Fruit fly (Drosophila melanogaster) whole organism, embryonic: ENCODE data around the gene CG3625.

Source experiments
- Ada2b ChIP-seq: fragments of 200-800 bp; sonication (Bioruptor generic); IDR thresholded peaks from 2 replicates; pipeline ENCODE4 v1.3.6; 2022; ENCODE audit warnings: missing biosample characterization, missing genetic modification characterization
- Blimp-1 ChIP-seq: fragments of 200-800 bp; sonication (Bioruptor generic); optimal IDR thresholded peaks from 3 replicates; lab custom pipeline; 2018; ENCODE audit warnings: missing biosample characterization, missing genetic modification characterization, mild to moderate bottlenecking, moderate library complexity, missing genetic modification reagents
- Bteb2 ChIP-seq: fragments of 200-800 bp; sonication (Bioruptor generic); optimal IDR thresholded peaks from 2 replicates; lab custom pipeline; 2016; ENCODE audit warnings: missing biosample characterization, missing genetic modification characterization
- C15 ChIP-seq: fragments of 200-800 bp; sonication (Bioruptor generic); IDR thresholded peaks from 3 replicates; pipeline ENCODE4 v1.3.6; 2022; ENCODE audit warnings: missing biosample characterization, missing genetic modification characterization
- CG10274 ChIP-seq: fragments of 200-800 bp; sonication (Bioruptor generic); optimal IDR thresholded peaks from 3 replicates; lab custom pipeline; 2017; ENCODE audit warnings: missing biosample characterization, mild to moderate bottlenecking, missing genetic modification characterization
- CG11398 ChIP-seq: fragments of 200-800 bp; sonication (Bioruptor generic); optimal IDR thresholded peaks from 2 replicates; lab custom pipeline; 2016; ENCODE audit warnings: missing biosample characterization, missing genetic modification characterization
- CG12659 ChIP-seq: fragments of 200-800 bp; sonication (Bioruptor generic); optimal IDR thresholded peaks from 3 replicates; lab custom pipeline; 2017; ENCODE audit warnings: mild to moderate bottlenecking, missing biosample characterization, missing genetic modification reagents, missing genetic modification characterization
- CG15269 ChIP-seq: fragments of 200-800 bp; sonication (Bioruptor generic); optimal IDR thresholded peaks from 2 replicates; lab custom pipeline; 2018; ENCODE audit warnings: missing biosample characterization, mild to moderate bottlenecking, missing genetic modification characterization, moderate library complexity
- CG17361 ChIP-seq: fragments of 200-800 bp; sonication (Bioruptor generic); IDR thresholded peaks from 3 replicates; pipeline ENCODE4 v1.3.6; 2022; ENCODE audit warnings: missing biosample characterization, missing genetic modification characterization
- CG17385 ChIP-seq: fragments of 200-800 bp; sonication (Bioruptor generic); optimal IDR thresholded peaks from 3 replicates; lab custom pipeline; 2018; ENCODE audit warnings: missing biosample characterization, mild to moderate bottlenecking, missing genetic modification characterization
- CG17912 ChIP-seq: fragments of 200-800 bp; sonication (Bioruptor generic); optimal IDR thresholded peaks from 2 replicates; lab custom pipeline; 2018; ENCODE audit warnings: missing biosample characterization, mild to moderate bottlenecking, missing genetic modification characterization
- CG1792 ChIP-seq: fragments of 200-800 bp; sonication (Bioruptor generic); optimal IDR thresholded peaks from 2 replicates; lab custom pipeline; 2016; ENCODE audit warnings: missing biosample characterization, missing genetic modification characterization
- CG2116 ChIP-seq: fragments of 200-800 bp; sonication (Bioruptor generic); optimal IDR thresholded peaks from 3 replicates; lab custom pipeline; 2018; ENCODE audit warnings: missing biosample characterization, mild to moderate bottlenecking, missing genetic modification characterization
- CG4282 ChIP-seq: fragments of 200-800 bp; sonication (Bioruptor generic); optimal IDR thresholded peaks from 2 replicates; lab custom pipeline; 2016; ENCODE audit warnings: missing biosample characterization, missing genetic modification characterization
- CG4328 ChIP-seq: fragments of 200-800 bp; sonication (Bioruptor generic); optimal IDR thresholded peaks from 3 replicates; lab custom pipeline; 2017; ENCODE audit warnings: missing biosample characterization, missing genetic modification reagents, missing genetic modification characterization
- CG4404 ChIP-seq: fragments of 200-800 bp; sonication (Bioruptor generic); IDR thresholded peaks from 2 replicates; pipeline ENCODE4 v1.3.6; 2022; ENCODE audit warnings: missing biosample characterization, missing genetic modification characterization
- CG6272 ChIP-seq: fragments of 200-800 bp; sonication (Bioruptor generic); IDR thresholded peaks from 2 replicates; pipeline ENCODE4 v1.3.6; 2022; ENCODE audit warnings: missing biosample characterization, missing genetic modification characterization
- CG6654 ChIP-seq: fragments of 200-800 bp; sonication (Bioruptor generic); optimal IDR thresholded peaks from 2 replicates; lab custom pipeline; 2017; ENCODE audit warnings: missing biosample characterization, mild to moderate bottlenecking, missing genetic modification characterization
- CG8478 ChIP-seq: fragments of >200 bp; optimal IDR thresholded peaks from 2 replicates; lab custom pipeline; 2018
- CG9876 ChIP-seq: fragments of 200-800 bp; sonication (Bioruptor generic); optimal IDR thresholded peaks from 2 replicates; lab custom pipeline; 2016; ENCODE audit warnings: missing biosample characterization, missing genetic modification characterization
- CTCF ChIP-seq: fragments of 200-800 bp; sonication (Bioruptor generic); optimal IDR thresholded peaks from 2 replicates; lab custom pipeline; 2017; ENCODE audit warnings: missing biosample characterization, mild to moderate bottlenecking, missing genetic modification characterization, moderate library complexity
- D19B ChIP-seq: fragments of 200-800 bp; sonication (Bioruptor generic); optimal IDR thresholded peaks from 2 replicates; lab custom pipeline; 2017; ENCODE audit warnings: missing biosample characterization, mild to moderate bottlenecking, missing genetic modification characterization
- Dip3 ChIP-seq: fragments of 200-800 bp; sonication (Bioruptor generic); optimal IDR thresholded peaks from 3 replicates; lab custom pipeline; 2016; ENCODE audit warnings: missing biosample characterization, missing genetic modification characterization
- E2f2 ChIP-seq: fragments of 200-800 bp; sonication (Bioruptor generic); IDR thresholded peaks from 2 replicates; pipeline ENCODE4 v1.3.6; 2022; ENCODE audit warnings: missing biosample characterization, missing genetic modification characterization
- Hand ChIP-seq: fragments of 200-800 bp; sonication (Bioruptor generic); optimal IDR thresholded peaks from 2 replicates; lab custom pipeline; 2017; ENCODE audit warnings: mild to moderate bottlenecking, missing biosample characterization, missing genetic modification reagents, missing genetic modification characterization
- HmgZ ChIP-seq: fragments of 200-800 bp; sonication (Bioruptor generic); optimal IDR thresholded peaks from 2 replicates; lab custom pipeline; 2018; ENCODE audit warnings: missing biosample characterization, mild to moderate bottlenecking, missing genetic modification characterization
- Hmr ChIP-seq: fragments of 200-800 bp; sonication (Bioruptor generic); optimal IDR thresholded peaks from 3 replicates; lab custom pipeline; 2017; ENCODE audit warnings: mild to moderate bottlenecking, missing biosample characterization, missing genetic modification reagents, missing genetic modification characterization
- Kr ChIP-seq: fragments of 200-800 bp; sonication (Bioruptor generic); optimal IDR thresholded peaks from 2 replicates; lab custom pipeline; 2017; ENCODE audit warnings: missing biosample characterization, mild to moderate bottlenecking, missing genetic modification characterization
- MBD-R2 ChIP-seq: fragments of 200-800 bp; sonication (Bioruptor generic); IDR thresholded peaks from 2 replicates; pipeline ENCODE4 v1.3.6; 2022; ENCODE audit warnings: missing biosample characterization, missing genetic modification characterization
- Meics ChIP-seq: fragments of 200-800 bp; sonication (Bioruptor generic); optimal IDR thresholded peaks from 2 replicates; lab custom pipeline; 2017; ENCODE audit warnings: missing biosample characterization, mild to moderate bottlenecking, missing genetic modification characterization
- Oli ChIP-seq: fragments of 200-800 bp; sonication (Bioruptor generic); optimal IDR thresholded peaks from 2 replicates; lab custom pipeline; 2018; ENCODE audit warnings: missing biosample characterization, mild to moderate bottlenecking, missing genetic modification characterization, moderate library complexity
- Opbp ChIP-seq: fragments of 200-800 bp; sonication (Bioruptor generic); IDR thresholded peaks from 3 replicates; pipeline ENCODE4 v1.3.6; 2022; ENCODE audit warnings: missing biosample characterization, missing genetic modification characterization; ENCODE audit not compliant: partially characterized antibody
- Optix ChIP-seq: fragments of 200-800 bp; sonication (Bioruptor generic); IDR thresholded peaks from 3 replicates; pipeline ENCODE4 v1.3.6; 2022; ENCODE audit warnings: missing biosample characterization, missing genetic modification characterization
- Pdp1 ChIP-seq, 2 experiments: fragments of 200-800 bp; sonication (Bioruptor generic); optimal IDR thresholded peaks; 3 replicates each; lab custom pipeline; 2016; ENCODE audit warnings: missing biosample characterization in 2 of 2, missing genetic modification characterization in 2 of 2, mild to moderate bottlenecking in 1 of 2, moderate library complexity in 1 of 2
- ap ChIP-seq: fragments of 200-800 bp; sonication (Bioruptor generic); IDR thresholded peaks from 2 replicates; pipeline ENCODE4 v1.3.6; 2022; ENCODE audit warnings: missing biosample characterization, missing genetic modification characterization
- dm ChIP-seq: fragments of 200-800 bp; sonication (Bioruptor generic); optimal IDR thresholded peaks from 3 replicates; lab custom pipeline; 2016; ENCODE audit warnings: missing biosample characterization, missing genetic modification characterization
- exex ChIP-seq: fragments of 200-800 bp; sonication (Bioruptor generic); optimal IDR thresholded peaks from 4 replicates; lab custom pipeline; 2018; ENCODE audit warnings: missing biosample characterization, mild to moderate bottlenecking, missing genetic modification characterization, moderate library complexity
- grn ChIP-seq: fragments of 200-800 bp; sonication (Bioruptor generic); optimal IDR thresholded peaks from 3 replicates; lab custom pipeline; 2017; ENCODE audit warnings: missing biosample characterization, missing genetic modification characterization
- hkb ChIP-seq, 2 experiments: fragments of 200-800 bp in 1 of 2; fragments of >200 bp in 1 of 2; sonication (Bioruptor generic) in 1 of 2; IDR thresholded peaks in 1 of 2; optimal IDR thresholded peaks in 1 of 2; 2 replicates each; pipeline versions ENCODE4 v1.3.6 to Lab custom; 2017 to 2022; ENCODE audit warnings: missing biosample characterization in 1 of 2, missing genetic modification characterization in 1 of 2
- ind ChIP-seq: fragments of 200-800 bp; sonication (Bioruptor generic); optimal IDR thresholded peaks from 3 replicates; lab custom pipeline; 2016; ENCODE audit warnings: missing biosample characterization, missing genetic modification characterization
- jumu ChIP-seq: fragments of 200-800 bp; sonication (Bioruptor generic); optimal IDR thresholded peaks from 3 replicates; lab custom pipeline; 2016; ENCODE audit warnings: missing biosample characterization, missing genetic modification characterization
- kay ChIP-seq: fragments of 200-800 bp; sonication (Bioruptor generic); optimal IDR thresholded peaks from 2 replicates; lab custom pipeline; 2016; ENCODE audit warnings: missing biosample characterization, missing genetic modification characterization
- otp ChIP-seq: fragments of 200-800 bp; sonication (Bioruptor generic); IDR thresholded peaks from 3 replicates; pipeline ENCODE4, ENCODE4 v1.3.6; 2022; ENCODE audit warnings: missing biosample characterization, missing genetic modification characterization
- psq ChIP-seq: fragments of 200-800 bp; sonication (Bioruptor generic); optimal IDR thresholded peaks from 2 replicates; lab custom pipeline; 2017; ENCODE audit warnings: missing biosample characterization, missing genetic modification characterization
- rib ChIP-seq: fragments of 200-800 bp; sonication (Bioruptor generic); IDR thresholded peaks from 2 replicates; pipeline ENCODE4 v1.3.6; 2022; ENCODE audit warnings: missing biosample characterization, missing genetic modification characterization
- scrt ChIP-seq: fragments of 200-800 bp; sonication (Bioruptor generic); optimal IDR thresholded peaks from 2 replicates; lab custom pipeline; 2018; ENCODE audit warnings: missing biosample characterization, mild to moderate bottlenecking, missing genetic modification characterization, moderate library complexity
- sens ChIP-seq: fragments of 200-800 bp; sonication (Bioruptor generic); peaks from one replicate; lab custom pipeline; 2016; ENCODE audit warnings: missing biosample characterization, missing genetic modification characterization
- slou ChIP-seq: fragments of 200-800 bp; sonication (Bioruptor generic); optimal IDR thresholded peaks from 3 replicates; lab custom pipeline; 2016; ENCODE audit warnings: missing biosample characterization, missing genetic modification characterization
- stwl ChIP-seq: fragments of 200-800 bp; sonication (Bioruptor generic); optimal IDR thresholded peaks from 3 replicates; lab custom pipeline; 2018; ENCODE audit warnings: missing biosample characterization, mild to moderate bottlenecking, missing genetic modification characterization, moderate library complexity
- tll ChIP-seq, 2 experiments: fragments of 200-800 bp in 1 of 2; fragments of >200 bp in 1 of 2; sonication (Bioruptor generic) in 1 of 2; optimal IDR thresholded peaks; 2 replicates each; lab custom pipeline; 2017 to 2019; ENCODE audit warnings: missing biosample characterization in 2 of 2, missing genetic modification characterization in 2 of 2, mild to moderate bottlenecking in 1 of 2, moderate library complexity in 1 of 2
- wdn ChIP-seq: fragments of 200-800 bp; sonication (Bioruptor generic); IDR thresholded peaks from 2 replicates; pipeline ENCODE4 v1.3.6; 2022; ENCODE audit warnings: missing biosample characterization, missing genetic modification characterization

Gene CG3625

DNA sequence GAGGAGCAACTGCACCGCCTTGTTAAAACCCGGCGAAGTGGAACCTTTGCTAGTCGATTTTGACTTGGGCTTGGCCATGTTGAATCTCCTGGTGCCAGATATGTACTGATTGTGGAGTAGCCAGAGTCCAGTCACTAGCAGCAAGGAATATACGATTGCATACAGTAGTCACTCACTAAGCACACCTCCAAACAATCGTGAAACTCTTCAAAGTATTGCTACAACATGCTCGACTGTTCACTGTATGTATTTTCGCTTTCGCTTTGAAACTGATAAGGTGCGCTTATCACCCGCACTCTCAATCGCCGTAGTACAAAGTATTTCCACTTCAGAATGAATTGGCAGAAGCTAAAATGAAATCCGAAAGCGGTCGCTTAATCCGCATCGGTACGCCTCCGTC is 5.2 kb downstream of the CG3625 start (continued):
- TF ChIP-seq Ada2b (peak; percentile 67), CG2116 (no peak), slou (GFP tag; lab: Kevin White, UChicago) (no peak), exex (peak; percentile 50), Meics (GFP tag; lab: Kevin White, UChicago) (peak; percentile 81), CG6654 (no peak), D19B (GFP tag; lab: Kevin White, UChicago) (peak; percentile 49), kay (GFP tag; lab: Kevin White, UChicago) (peak; percentile 25), psq (GFP tag; lab: Kevin White, UChicago) (no peak), Blimp-1 (peak; percentile 63), CG10274 (GFP tag; lab: Kevin White, UChicago) (no peak), CG4328 (GFP tag; lab: Kevin White, UChicago) (peak; percentile 58), Bteb2 (GFP tag; lab: Kevin White, UChicago) (peak; percentile 53), Dip3 (GFP tag; lab: Kevin White, UChicago) (peak; percentile 77), Oli (tag; lab: Kevin White, UChicago) (peak; percentile 36), rib (GFP tag; lab: Robert Waterston, UW) (peak; percentile 69; the same call in 1 of the 2 replicates), Optix (GFP tag; lab: Robert Waterston, UW) (peak; percentile 75), dm (GFP tag; lab: Kevin White, UChicago) (peak; percentile 53), otp (GFP tag; lab: Robert Waterston, UW) (peak; percentile 64), CG17912 (peak; percentile 40), Opbp (GFP tag; lab: Robert Waterston, UW) (no peak), CG6272 (peak; percentile 35; the same call in 1 of the 2 replicates), grn (GFP tag; lab: Kevin White, UChicago) (peak; percentile 58), tll (GFP tag; optimal IDR thresholded peaks at IDR 0.05; lab: Kevin White, UChicago) (no peak), HmgZ (peak; percentile 91), CG17385 (peak; percentile 70), CG15269 (tag; lab: Kevin White, UChicago) (peak; percentile 74), Pdp1 (GFP tag; optimal IDR thresholded peaks at IDR 0.05; lab: Kevin White, UChicago) (peak; percentile 46 to 71), jumu (GFP tag; lab: Kevin White, UChicago) (peak; percentile 51), Hmr (GFP tag; lab: Kevin White, UChicago) (peak; percentile 85), sens (peak; percentile 88), CG1792 (GFP tag; lab: Kevin White, UChicago) (no peak), hkb (optimal IDR thresholded peaks at IDR 0.05; lab: Kevin White, UChicago) (no peak), hkb (GFP tag; IDR thresholded peaks at IDR 0.05; lab: Robert Waterston, UW) (peak; percentile 75), wdn (GFP tag; lab: Robert Waterston, UW) (peak; percentile 56; the same call in 1 of the 2 replicates), ind (GFP tag; lab: Kevin White, UChicago) (peak; percentile 78), stwl (tag; lab: Kevin White, UChicago) (no peak), CG4282 (GFP tag; lab: Kevin White, UChicago) (no peak), CG4404 (GFP tag; lab: Robert Waterston, UW) (no peak), CG12659 (GFP tag; lab: Kevin White, UChicago) (peak; percentile 29), CG9876 (peak; percentile 63), CG11398 (GFP tag; lab: Kevin White, UChicago) (peak; percentile 44), CTCF (GFP tag; lab: Kevin White, UChicago) (no peak), MBD-R2 (GFP tag; lab: Robert Waterston, UW) (peak; percentile 59), Kr (no peak), ap (GFP tag; lab: Robert Waterston, UW) (peak; percentile 46), E2f2 (GFP tag; lab: Robert Waterston, UW) (peak; percentile 39; the same call in 1 of the 2 replicates), CG17361 (GFP tag; lab: Robert Waterston, UW) (no peak), C15 (GFP tag; lab: Robert Waterston, UW) (0 out of 3 replicates have a peak, but pooled peaks have one; percentile 41), scrt (GFP tag; lab: Kevin White, UChicago) (peak; percentile 59), CG8478 (no peak), Hand (GFP tag; lab: Kevin White, UChicago) (peak; percentile 53)
